Fruit fly (Drosophila melanogaster): ENCODE data around the gene CG11151.

Gene CG11151

dm6 chrX:13755152-13755557, 15.6 kb downstream of the CG11151 start, which contains the start of gene Pdcd4 (continued):
- peak; percentile 25 for TF ChIP-seq CG17359 (tag; optimal IDR thresholded peaks at IDR 0.05)
- no peak for TF ChIP-seq CG13424 (tag; optimal IDR thresholded peaks at IDR 0.05)
- peak; percentile 26 for TF ChIP-seq CG12744 (GFP tag; optimal IDR thresholded peaks at IDR 0.05)
- peak; percentile 57; the same call in 1 of the 2 replicates for TF ChIP-seq bbx (GFP tag; IDR thresholded peaks at IDR 0.05; ENCODE audit: partially characterized antibody)
- TF ChIP-seq fd102C (GFP tag; optimal IDR thresholded peaks at IDR 0.05), result no peak
- no peak for TF ChIP-seq CG32767 (GFP tag; IDR thresholded peaks at IDR 0.05)
- TF ChIP-seq Pdp1 (GFP tag; optimal IDR thresholded peaks at IDR 0.05), result peak in 1 of 2 experiments; percentile 32
- TF ChIP-seq Oaz (GFP tag; IDR thresholded peaks at IDR 0.05), result no peak
- no peak for TF ChIP-seq ham (GFP tag; IDR thresholded peaks at IDR 0.05)
- TF ChIP-seq CG7963 (GFP tag; IDR thresholded peaks at IDR 0.05; ENCODE audit: partially characterized antibody), result no peak
- TF ChIP-seq CG8281 (tag; optimal IDR thresholded peaks at IDR 0.05), result no peak
- peak; percentile 30 for TF ChIP-seq Antp (GFP tag; optimal IDR thresholded peaks at IDR 0.05)
- peak; percentile 33 for TF ChIP-seq Dek (tag; optimal IDR thresholded peaks at IDR 0.05)
- TF ChIP-seq CG7839 (tag; optimal IDR thresholded peaks at IDR 0.05), result peak; percentile 26
- TF ChIP-seq BEAF-32 (GFP tag; optimal IDR thresholded peaks at IDR 0.05), result peak; percentile 16
- TF ChIP-seq cg (GFP tag; optimal IDR thresholded peaks at IDR 0.05), result peak; percentile 47
- TF ChIP-seq trem (tag; optimal IDR thresholded peaks at IDR 0.05), result peak; percentile 43
- TF ChIP-seq CG2116 (GFP tag; optimal IDR thresholded peaks at IDR 0.05), result peak; percentile 36

dm6 chrX:13756776-13757312, 17.3 kb downstream of the CG11151 start, which contains the start of the genes CG32625 and Rtc1:
Gene CG32625 (minus strand): TSS chrX:13756826.
Gene Rtc1 (plus strand): TSS chrX:13757179.
- peak; percentile 28 for TF ChIP-seq CG3281 (GFP tag; optimal IDR thresholded peaks at IDR 0.05)
- TF ChIP-seq az2 (GFP tag; optimal IDR thresholded peaks at IDR 0.05), result peak; percentile 49
- TF ChIP-seq jing (GFP tag; optimal IDR thresholded peaks at IDR 0.05), result no peak
- TF ChIP-seq trh (GFP tag; optimal IDR thresholded peaks at IDR 0.05), result no peak
- no peak for TF ChIP-seq CG9876 (GFP tag; optimal IDR thresholded peaks at IDR 0.05)
- TF ChIP-seq Ravus (GFP tag; IDR thresholded peaks at IDR 0.05), result no peak
- TF ChIP-seq CG4328 (GFP tag; optimal IDR thresholded peaks at IDR 0.05), result peak; percentile 5
- TF ChIP-seq abd-A (tag; optimal IDR thresholded peaks at IDR 0.05), result no peak
- peak; percentile 54 for TF ChIP-seq CG15601 (tag; optimal IDR thresholded peaks at IDR 0.05)
- TF ChIP-seq CG30403 (GFP tag; optimal IDR thresholded peaks at IDR 0.05), result peak; percentile 64
- no peak for TF ChIP-seq CG34376 (GFP tag; optimal IDR thresholded peaks at IDR 0.05)
- TF ChIP-seq ewg (GFP tag; optimal IDR thresholded peaks at IDR 0.05), result peak; percentile 10
- TF ChIP-seq nau (GFP tag; optimal IDR thresholded peaks at IDR 0.05), result no peak
- TF ChIP-seq emc (GFP tag; optimal IDR thresholded peaks at IDR 0.05), result no peak
- TF ChIP-seq lmd (GFP tag; IDR thresholded peaks at IDR 0.05), result no peak
- TF ChIP-seq sd (tag; optimal IDR thresholded peaks at IDR 0.05), result peak; percentile 68
- TF ChIP-seq Side (GFP tag; optimal IDR thresholded peaks at IDR 0.05), result no peak
- TF ChIP-seq CG8765 (GFP tag; IDR thresholded peaks at IDR 0.05), result no peak
- no peak for TF ChIP-seq seq (GFP tag; IDR thresholded peaks at IDR 0.05)
- TF ChIP-seq Fer3 (tag; optimal IDR thresholded peaks at IDR 0.05), result peak; percentile 46
- TF ChIP-seq CG2120 (GFP tag; optimal IDR thresholded peaks at IDR 0.05), result peak; percentile 42
- no peak for TF ChIP-seq Dip2 (GFP tag; IDR thresholded peaks at IDR 0.05)
- TF ChIP-seq CG18011 (GFP tag; optimal IDR thresholded peaks at IDR 0.05), result peak; percentile 40
- TF ChIP-seq fd96Cb (tag; optimal IDR thresholded peaks at IDR 0.05), result peak; percentile 15
- TF ChIP-seq CG7963 (GFP tag; IDR thresholded peaks at IDR 0.05; ENCODE audit: partially characterized antibody), result no peak
- TF ChIP-seq Camta (GFP tag; optimal IDR thresholded peaks at IDR 0.05), result no peak
- 0 out of 2 replicates have a peak, but pooled peaks have one; percentile 57 for TF ChIP-seq tna (GFP tag; IDR thresholded peaks at IDR 0.05; ENCODE audit: partially characterized antibody)
- TF ChIP-seq CG31441 (GFP tag; IDR thresholded peaks at IDR 0.05), result peak; percentile 39; the same call in 1 of the 2 replicates
- no peak for TF ChIP-seq CG3407 (GFP tag; optimal IDR thresholded peaks at IDR 0.05)
- no peak for TF ChIP-seq CG9215 (GFP tag; IDR thresholded peaks at IDR 0.05)
- TF ChIP-seq Lpt (GFP tag; optimal IDR thresholded peaks at IDR 0.05), result no peak
- TF ChIP-seq ttk (GFP tag; IDR thresholded peaks at IDR 0.05), result no peak
